Fruit fly (Drosophila melanogaster): Measurements from ENCODE around the gene Tdh.

The Tdh gene

DNA sequence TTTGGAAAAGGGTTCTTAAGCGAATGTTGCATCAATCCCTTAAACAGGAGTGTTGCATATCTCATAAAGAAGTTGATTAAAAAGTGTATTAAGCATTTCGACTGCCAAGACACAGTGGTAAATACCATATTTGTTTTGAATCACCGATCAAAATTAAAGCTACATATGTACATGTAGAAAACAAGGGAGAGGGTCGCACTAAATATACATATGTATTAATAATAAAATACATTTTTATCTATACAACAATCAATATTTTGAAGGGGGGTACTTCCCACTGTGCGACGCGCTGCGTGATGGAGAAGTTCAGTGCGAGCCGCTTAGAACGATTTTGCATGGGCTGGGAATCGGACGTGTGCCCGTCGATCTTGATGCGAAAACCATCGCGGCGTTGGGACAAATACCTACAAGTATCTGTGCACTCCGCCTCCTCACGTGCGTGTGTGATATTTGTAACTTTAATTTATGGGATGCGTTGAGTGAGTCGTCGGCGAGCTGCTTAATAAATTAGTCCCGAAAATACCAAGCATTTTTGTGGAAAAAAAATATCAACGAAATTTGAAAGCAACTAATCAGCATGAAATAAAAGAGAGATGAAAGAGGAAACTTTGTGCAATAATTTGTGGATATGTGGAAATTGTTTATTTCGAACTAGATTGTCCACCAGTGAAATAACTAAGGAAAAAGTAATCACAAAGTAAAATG, 21.8 kb upstream of the Tdh start (continued):
- peak; percentile 70 for TF ChIP-seq ewg (GFP tag; optimal IDR thresholded peaks at IDR 0.05)
- peak; percentile 91 for TF ChIP-seq lbe (GFP tag; optimal IDR thresholded peaks at IDR 0.05)
- TF ChIP-seq vfl (GFP tag; optimal IDR thresholded peaks at IDR 0.05), result peak; percentile 32
- peak; percentile 63 for TF ChIP-seq CG6791 (GFP tag; IDR thresholded peaks at IDR 0.05; ENCODE audit: partially characterized antibody)
- TF ChIP-seq CG3726 (GFP tag; IDR thresholded peaks at IDR 0.05), result peak; percentile 74; the same call in 1 of the 3 replicates
- TF ChIP-seq zf30C (GFP tag; optimal IDR thresholded peaks at IDR 0.05), result no peak
- TF ChIP-seq wor (GFP tag; IDR thresholded peaks at IDR 0.05), result peak; percentile 81
- peak; percentile 83 for TF ChIP-seq CG12219 (GFP tag; optimal IDR thresholded peaks at IDR 0.05)
- peak; percentile 90 for TF ChIP-seq CG1603 (tag; optimal IDR thresholded peaks at IDR 0.05)
- TF ChIP-seq Gsc (GFP tag; IDR thresholded peaks at IDR 0.05), result no peak; the same call in 1 of the 2 replicates
- TF ChIP-seq BEAF-32 (GFP tag; optimal IDR thresholded peaks at IDR 0.05), result no peak
- TF ChIP-seq C15 (GFP tag; IDR thresholded peaks at IDR 0.05), result peak; percentile 80; the same call in 2 of the 3 replicates
- no peak for TF ChIP-seq fu2 (GFP tag; optimal IDR thresholded peaks at IDR 0.05)
- no peak for TF ChIP-seq bigmax (GFP tag; optimal IDR thresholded peaks at IDR 0.05)
- no peak for TF ChIP-seq mirr (GFP tag; optimal IDR thresholded peaks at IDR 0.05)
- peak; percentile 72 for TF ChIP-seq sens-2 (GFP tag; IDR thresholded peaks at IDR 0.05)
- no peak for TF ChIP-seq hbn (GFP tag; IDR thresholded peaks at IDR 0.05; ENCODE audit: partially characterized antibody)
- TF ChIP-seq amos (GFP tag; IDR thresholded peaks at IDR 0.05; ENCODE audit: partially characterized antibody), result no peak
- peak; percentile 84 for TF ChIP-seq caup (GFP tag; optimal IDR thresholded peaks at IDR 0.05; ENCODE audit: severe bottlenecking)
- TF ChIP-seq Sox100B (GFP tag; optimal IDR thresholded peaks at IDR 0.05), result peak; percentile 85
- TF ChIP-seq CG6689 (GFP tag; IDR thresholded peaks at IDR 0.05), result peak; percentile 91
- TF ChIP-seq klu (GFP tag; IDR thresholded peaks at IDR 0.05), result peak; percentile 79
- peak; percentile 74 for TF ChIP-seq CG13296 (GFP tag; optimal IDR thresholded peaks at IDR 0.05)
- TF ChIP-seq CG2129 (GFP tag; IDR thresholded peaks at IDR 0.05; ENCODE audit: partially characterized antibody), result no peak
- TF ChIP-seq YL-1 (GFP tag; optimal IDR thresholded peaks at IDR 0.05), result peak; percentile 34
- peak; percentile 50 for TF ChIP-seq CG4328 (GFP tag; optimal IDR thresholded peaks at IDR 0.05)
- peak; percentile 92 for TF ChIP-seq row (GFP tag; IDR thresholded peaks at IDR 0.05)
- TF ChIP-seq Ravus (GFP tag; IDR thresholded peaks at IDR 0.05), result peak; percentile 80
- no peak for TF ChIP-seq CG3838 (GFP tag; optimal IDR thresholded peaks at IDR 0.05)
- TF ChIP-seq CG14050 (GFP tag; IDR thresholded peaks at IDR 0.05), result peak; percentile 87
- peak; percentile 83 for TF ChIP-seq CG10209 (GFP tag; optimal IDR thresholded peaks at IDR 0.05)
- TF ChIP-seq CG4404 (GFP tag; IDR thresholded peaks at IDR 0.05), result peak; percentile 82
- peak; percentile 54 for TF ChIP-seq Adf1 (GFP tag; IDR thresholded peaks at IDR 0.05)
- TF ChIP-seq CG15601 (tag; optimal IDR thresholded peaks at IDR 0.05), result peak; percentile 62
- no peak for TF ChIP-seq Trl (optimal IDR thresholded peaks at IDR 0.05)
- no peak for TF ChIP-seq Trl (GFP tag; optimal IDR thresholded peaks at IDR 0.05)
- TF ChIP-seq az2 (GFP tag; optimal IDR thresholded peaks at IDR 0.05), result peak; percentile 83
- peak; percentile 74 for TF ChIP-seq CG17612 (GFP tag; IDR thresholded peaks at IDR 0.05)
- TF ChIP-seq CG12236 (GFP tag; optimal IDR thresholded peaks at IDR 0.05), result no peak
- 0 out of 2 replicates have a peak, but pooled peaks have one; percentile 42 for TF ChIP-seq dan (GFP tag; IDR thresholded peaks at IDR 0.05)
- no peak for TF ChIP-seq CG9797 (GFP tag; optimal IDR thresholded peaks at IDR 0.05)
- TF ChIP-seq CG42726 (GFP tag; IDR thresholded peaks at IDR 0.05; ENCODE audit: partially characterized antibody), result no peak
- TF ChIP-seq CG10565 (GFP tag; optimal IDR thresholded peaks at IDR 0.05), result peak; percentile 23
- peak; percentile 54 for TF ChIP-seq Usf (GFP tag; optimal IDR thresholded peaks at IDR 0.05)
- TF ChIP-seq Oli (tag; optimal IDR thresholded peaks at IDR 0.05), result peak; percentile 86
- peak; percentile 20 for TF ChIP-seq CG33557 (GFP tag; optimal IDR thresholded peaks at IDR 0.05)
- TF ChIP-seq CG15479 (GFP tag; optimal IDR thresholded peaks at IDR 0.05), result no peak
- peak; percentile 80 for TF ChIP-seq NFAT (GFP tag; IDR thresholded peaks at IDR 0.05)
- TF ChIP-seq CG32767 (GFP tag; IDR thresholded peaks at IDR 0.05), result peak; percentile 88
